Worm (Caenorhabditis elegans) whole organism, L3 larva: ENCODE data around the gene ZK1320.9.

Source experiments
- R02D3.7 ChIP-seq: fragments of 150-350 bp; optimal IDR thresholded peaks from 2 replicates; lab custom pipeline; 2014; ENCODE audit warnings: missing biosample characterization, missing genetic modification characterization
- ZK546.5 ChIP-seq: sonication (generic microtip); optimal IDR thresholded peaks from 2 replicates; lab custom pipeline; 2017; ENCODE audit warnings: missing biosample characterization, missing genetic modification characterization
- aly-2 ChIP-seq: fragments of 150-350 bp; optimal IDR thresholded peaks from 2 replicates; lab custom pipeline; 2014; ENCODE audit warnings: missing biosample characterization, missing genetic modification characterization
- ama-1 ChIP-seq: fragments of 150-350 bp; optimal IDR thresholded peaks from 2 replicates; lab custom pipeline; 2018
- ceh-16 ChIP-seq: sonication (generic microtip); optimal IDR thresholded peaks from 2 replicates; lab custom pipeline; 2017; ENCODE audit warnings: missing biosample characterization, missing genetic modification characterization
- ceh-28 ChIP-seq: fragments of 150-350 bp; optimal IDR thresholded peaks from 2 replicates; lab custom pipeline; 2014; ENCODE audit warnings: missing biosample characterization, missing genetic modification reagents, missing genetic modification characterization
- ceh-82 ChIP-seq: fragments of 150-350 bp; optimal IDR thresholded peaks from 2 replicates; lab custom pipeline; 2014; ENCODE audit warnings: missing biosample characterization, missing genetic modification characterization
- ceh-9 ChIP-seq: sonication (generic microtip); optimal IDR thresholded peaks from 2 replicates; lab custom pipeline; 2018; ENCODE audit warnings: missing biosample characterization, missing genetic modification characterization
- daf-12 ChIP-seq: fragments of 150-350 bp; optimal IDR thresholded peaks from 2 replicates; lab custom pipeline; 2014; ENCODE audit warnings: missing biosample characterization, missing genetic modification reagents, missing genetic modification characterization
- egl-27 ChIP-seq: sonication (generic microtip); optimal IDR thresholded peaks from 4 replicates; lab custom pipeline; 2017; ENCODE audit warnings: missing biosample characterization, missing genetic modification reagents, missing genetic modification characterization
- egl-5 ChIP-seq: fragments of 150-350 bp; optimal IDR thresholded peaks from 2 replicates; lab custom pipeline; 2017; ENCODE audit warnings: missing biosample characterization, missing genetic modification reagents, missing genetic modification characterization, inconsistent platforms
- elt-1 ChIP-seq: fragments of 150-350 bp; optimal IDR thresholded peaks from 2 replicates; lab custom pipeline; 2014; ENCODE audit warnings: missing biosample characterization, missing genetic modification characterization
- elt-2 ChIP-seq: sonication (generic microtip); optimal IDR thresholded peaks from 2 replicates; lab custom pipeline; 2016; ENCODE audit warnings: missing genetic modification reagents, mild to moderate bottlenecking, missing genetic modification characterization, missing compliant biosample characterization
- elt-3 ChIP-seq, 3 experiments: fragments of 150-350 bp in 1 of 3; sonication (generic microtip) in 2 of 3; optimal IDR thresholded peaks; 2 replicates in 2 of 3; 4 replicates in 1 of 3; lab custom pipeline; 2014 to 2017; ENCODE audit warnings: missing biosample characterization in 3 of 3, missing genetic modification characterization in 3 of 3
- eor-1 ChIP-seq, 2 experiments: fragments of 150-350 bp; optimal IDR thresholded peaks; 2 replicates each; lab custom pipeline; 2014 to 2018; ENCODE audit warnings: missing biosample characterization in 2 of 2, missing genetic modification characterization in 2 of 2
- fkh-10 ChIP-seq: sonication (generic microtip); optimal IDR thresholded peaks from 2 replicates; lab custom pipeline; 2017; ENCODE audit warnings: missing biosample characterization, missing genetic modification reagents, missing genetic modification characterization
- fkh-2 ChIP-seq: fragments of 150-350 bp; optimal IDR thresholded peaks from 2 replicates; lab custom pipeline; 2014; ENCODE audit warnings: missing biosample characterization, missing genetic modification reagents, missing genetic modification characterization
- fos-1 ChIP-seq: fragments of 150-350 bp; optimal IDR thresholded peaks from 2 replicates; lab custom pipeline; 2014; ENCODE audit warnings: missing biosample characterization, missing genetic modification characterization
- hmg-11 ChIP-seq: sonication (generic microtip); optimal IDR thresholded peaks from 2 replicates; lab custom pipeline; 2016; ENCODE audit warnings: missing genetic modification characterization, missing compliant biosample characterization
- jun-1 ChIP-seq: fragments of 150-350 bp; optimal IDR thresholded peaks from 2 replicates; lab custom pipeline; 2014; ENCODE audit warnings: missing biosample characterization, missing genetic modification reagents, missing genetic modification characterization
- lin-15B ChIP-seq: fragments of 150-350 bp; optimal IDR thresholded peaks from 2 replicates; lab custom pipeline; 2014; ENCODE audit warnings: missing biosample characterization, missing genetic modification characterization
- lin-39 ChIP-seq: fragments of 150-350 bp; optimal IDR thresholded peaks from 2 replicates; lab custom pipeline; 2018; ENCODE audit warnings: missing biosample characterization, missing genetic modification reagents, missing genetic modification characterization
- lsy-12 ChIP-seq: sonication (generic microtip); optimal IDR thresholded peaks from 2 replicates; lab custom pipeline; 2016; ENCODE audit warnings: mild to moderate bottlenecking, missing genetic modification characterization, missing compliant biosample characterization
- mdl-1 ChIP-seq: fragments of 150-350 bp; optimal IDR thresholded peaks from 2 replicates; lab custom pipeline; 2014; ENCODE audit warnings: missing biosample characterization, missing genetic modification characterization
- mml-1 ChIP-seq: fragments of 150-350 bp; sonication (generic microtip); optimal IDR thresholded peaks from 3 replicates; lab custom pipeline; 2014; ENCODE audit warnings: missing biosample characterization, missing genetic modification characterization
- nfya-1 ChIP-seq: sonication (generic microtip); optimal IDR thresholded peaks from 2 replicates; lab custom pipeline; 2017; ENCODE audit warnings: missing genetic modification characterization, mild to moderate bottlenecking, missing compliant biosample characterization, antibody characterized with exemption, moderate library complexity; ENCODE audit not compliant: insufficient read depth
- nhr-11 ChIP-seq: fragments of 150-350 bp; optimal IDR thresholded peaks from 2 replicates; lab custom pipeline; 2014; ENCODE audit warnings: missing biosample characterization, missing genetic modification characterization
- nhr-12 ChIP-seq: fragments of 150-350 bp; optimal IDR thresholded peaks from 2 replicates; lab custom pipeline; 2014; ENCODE audit warnings: missing biosample characterization, missing genetic modification characterization
- nhr-23 ChIP-seq: fragments of 150-350 bp; optimal IDR thresholded peaks from 2 replicates; lab custom pipeline; 2014; ENCODE audit warnings: missing biosample characterization, missing genetic modification reagents, missing genetic modification characterization
- nhr-237 ChIP-seq: fragments of 150-350 bp; optimal IDR thresholded peaks from 2 replicates; lab custom pipeline; 2014; ENCODE audit warnings: missing biosample characterization, missing genetic modification characterization
- nhr-25 ChIP-seq: sonication (generic microtip); optimal IDR thresholded peaks from 2 replicates; lab custom pipeline; 2017; ENCODE audit warnings: missing biosample characterization, missing genetic modification characterization
- nhr-28 ChIP-seq: fragments of 150-350 bp; optimal IDR thresholded peaks from 2 replicates; lab custom pipeline; 2014; ENCODE audit warnings: missing biosample characterization, missing genetic modification characterization
- nhr-43 ChIP-seq: sonication (generic microtip); optimal IDR thresholded peaks from 2 replicates; lab custom pipeline; 2016; ENCODE audit warnings: mild to moderate bottlenecking, missing genetic modification characterization, missing compliant biosample characterization; ENCODE audit not compliant: poor library complexity, severe bottlenecking
- nhr-67 ChIP-seq: fragments of 150-350 bp; optimal IDR thresholded peaks from 2 replicates; lab custom pipeline; 2014; ENCODE audit warnings: missing biosample characterization, missing genetic modification characterization
- nhr-76 ChIP-seq: fragments of 150-350 bp; sonication (generic microtip); optimal IDR thresholded peaks from 5 replicates; lab custom pipeline; 2014; ENCODE audit warnings: missing biosample characterization, missing genetic modification characterization
- nhr-77 ChIP-seq: fragments of 150-350 bp; optimal IDR thresholded peaks from 2 replicates; lab custom pipeline; 2014; ENCODE audit warnings: missing biosample characterization, missing genetic modification characterization
- pha-4 ChIP-seq: fragments of 150-350 bp; optimal IDR thresholded peaks from 2 replicates; lab custom pipeline; 2014; ENCODE audit warnings: missing biosample characterization, missing genetic modification reagents, missing genetic modification characterization
- pqm-1 ChIP-seq: fragments of 150-350 bp; optimal IDR thresholded peaks from 2 replicates; lab custom pipeline; 2017; ENCODE audit warnings: missing biosample characterization, missing genetic modification characterization, inconsistent platforms
- sea-2 ChIP-seq: fragments of 150-350 bp; sonication (generic microtip); optimal IDR thresholded peaks from 4 replicates; lab custom pipeline; 2014; ENCODE audit warnings: missing biosample characterization, missing genetic modification reagents, missing genetic modification characterization
- skn-1 ChIP-seq: fragments of 150-350 bp; optimal IDR thresholded peaks from 2 replicates; lab custom pipeline; 2014; ENCODE audit warnings: missing biosample characterization, missing genetic modification characterization
- snpc-4 ChIP-seq: fragments of 150-350 bp; optimal IDR thresholded peaks from 2 replicates; lab custom pipeline; 2014; ENCODE audit warnings: missing biosample characterization, missing genetic modification characterization
- tbx-2 ChIP-seq: sonication (generic microtip); optimal IDR thresholded peaks from 2 replicates; lab custom pipeline; 2016; ENCODE audit warnings: mild to moderate bottlenecking, missing genetic modification characterization, missing compliant biosample characterization
- unc-62 ChIP-seq: fragments of 150-350 bp; sonication (generic microtip); optimal IDR thresholded peaks from 4 replicates; lab custom pipeline; 2014; ENCODE audit warnings: missing biosample characterization, missing genetic modification reagents, missing genetic modification characterization
- zag-1 ChIP-seq: fragments of 150-350 bp; optimal IDR thresholded peaks from 2 replicates; lab custom pipeline; 2014; ENCODE audit warnings: missing biosample characterization, missing genetic modification characterization
- ztf-11 ChIP-seq: fragments of 150-350 bp; optimal IDR thresholded peaks from 2 replicates; lab custom pipeline; 2014; ENCODE audit warnings: missing biosample characterization, missing genetic modification characterization
- ztf-4 ChIP-seq: fragments of 150-350 bp; optimal IDR thresholded peaks from 2 replicates; lab custom pipeline; 2014; ENCODE audit warnings: missing biosample characterization, missing genetic modification characterization

Gene ZK1320.9

ce11 chrII:9674678-9675077 lies 11.8 kb downstream of the ZK1320.9 start, which contains the start of gene arc-1:
TSS of gene arc-1 (plus strand) at chrII:9674978.
- no peak for TF ChIP-seq snpc-4 (tag; lab: Kevin White, UChicago)
- no peak for TF ChIP-seq unc-62 (GFP tag; lab: Kevin White, UChicago)
- no peak for TF ChIP-seq ztf-11 (tag; lab: Kevin White, UChicago)
- TF ChIP-seq nhr-12 (tag; lab: Kevin White, UChicago), result no peak
- TF ChIP-seq elt-3 (tag; optimal IDR thresholded peaks at IDR 0.05; lab: Kevin White, UChicago), result no peak
- no peak for TF ChIP-seq mdl-1 (tag; lab: Kevin White, UChicago)
- TF ChIP-seq ZK546.5 (tag; lab: Kevin White, UChicago), result no peak
- TF ChIP-seq eor-1 (tag; optimal IDR thresholded peaks at IDR 0.05; lab: Kevin White, UChicago), result no peak
- no peak for TF ChIP-seq nhr-43 (tag; lab: Kevin White, UChicago)
- TF ChIP-seq ztf-4 (tag; lab: Kevin White, UChicago), result no peak
- TF ChIP-seq mml-1 (tag; lab: Kevin White, UChicago), result no peak
- TF ChIP-seq nfya-1, result no peak
- TF ChIP-seq fkh-10 (GFP tag; lab: Kevin White, UChicago), result no peak
- no peak for TF ChIP-seq elt-2 (tag; lab: Kevin White, UChicago)
- TF ChIP-seq lin-39, result no peak
- TF ChIP-seq daf-12, result no peak
- no peak for TF ChIP-seq pqm-1

ce11 chrII:9671308-9671707 lies 15.2 kb downstream of the ZK1320.9 start, which contains the start of gene ZK1320.7:
TSS of gene ZK1320.7 (plus strand) at chrII:9671608.
- TF ChIP-seq nhr-12 (tag; lab: Kevin White, UChicago) (no peak), nhr-77 (tag; lab: Kevin White, UChicago) (no peak), lin-39 (no peak)

- TF ChIP-seq fos-1 (no peak), ztf-4 (tag; lab: Kevin White, UChicago) (no peak), pqm-1 (no peak), ZK546.5 (tag; lab: Kevin White, UChicago) (no peak), lsy-12 (tag; lab: Kevin White, UChicago) (no peak), eor-1 (tag; optimal IDR thresholded peaks at IDR 0.05; lab: Kevin White, UChicago) (no peak), elt-3 (tag; optimal IDR thresholded peaks at IDR 0.05; lab: Kevin White, UChicago) (no peak), lin-15B (tag; lab: Kevin White, UChicago) (peak; percentile 47), fkh-10 (GFP tag; lab: Kevin White, UChicago) (no peak), lin-39 (peak; percentile 7), aly-2 (tag; lab: Kevin White, UChicago) (no peak), skn-1 (tag; lab: Kevin White, UChicago) (no peak), egl-5 (tag; lab: Kevin White, UChicago) (no peak), egl-27 (tag; lab: Kevin White, UChicago) (no peak), mdl-1 (tag; lab: Kevin White, UChicago) (no peak), nhr-76 (tag; lab: Kevin White, UChicago) (no peak), nhr-28 (tag; lab: Kevin White, UChicago) (no peak), nhr-23 (tag; lab: Kevin White, UChicago) (peak; percentile 57), zag-1 (no peak), jun-1 (tag; lab: Kevin White, UChicago) (no peak), nhr-77 (tag; lab: Kevin White, UChicago) (no peak), snpc-4 (tag; lab: Kevin White, UChicago) (no peak), nhr-25 (peak; percentile 6), sea-2 (no peak), nfya-1 (no peak), nhr-43 (tag; lab: Kevin White, UChicago) (no peak), R02D3.7 (tag; lab: Kevin White, UChicago) (peak; percentile 92), hmg-11 (tag; lab: Kevin White, UChicago) (peak; percentile 55), ceh-82 (tag; lab: Kevin White, UChicago) (no peak), nhr-11 (tag; lab: Kevin White, UChicago) (no peak), unc-62 (GFP tag; lab: Kevin White, UChicago) (no peak), mml-1 (tag; lab: Kevin White, UChicago) (no peak), ama-1 (lab: Kevin White, UChicago) (no peak), fkh-2 (tag; lab: Kevin White, UChicago) (no peak), ceh-16 (tag; lab: Kevin White, UChicago) (no peak), nhr-12 (tag; lab: Kevin White, UChicago) (no peak), daf-12 (no peak), ceh-9 (tag; lab: Kevin White, UChicago) (no peak), ceh-28 (tag; lab: Kevin White, UChicago) (no peak), ztf-11 (tag; lab: Kevin White, UChicago) (no peak), elt-1 (tag; lab: Kevin White, UChicago) (no peak), nhr-67 (tag; lab: Kevin White, UChicago) (no peak), pha-4 (tag; lab: Kevin White, UChicago) (peak; percentile 84), elt-2 (tag; lab: Kevin White, UChicago) (peak; percentile 12), nhr-237 (tag; lab: Kevin White, UChicago) (no peak), tbx-2 (tag; lab: Kevin White, UChicago) (no peak)
These were observed 17.6 kb downstream of the ZK1320.9 start, which contains the start of gene taf-8 for ce11 chrII:9668959-9669358. TSS of gene taf-8 (plus strand) at chrII:9669318.
